Fruit fly (Drosophila melanogaster) whole organism, wandering third instar larva: ENCODE measurements around the gene CG12219.

ENCODE experiments used
- Abd-B ChIP-seq: fragments of >200 bp; optimal IDR thresholded peaks from 2 replicates; lab custom pipeline; 2017; ENCODE audit warnings: missing biosample characterization, missing genetic modification characterization
- CG32264 ChIP-seq: fragments of 200-800 bp; sonication (Bioruptor generic); optimal IDR thresholded peaks from 2 replicates; lab custom pipeline; 2016; ENCODE audit warnings: missing biosample characterization, missing genetic modification characterization
- CG9705 ChIP-seq: fragments of 200-800 bp; sonication (Bioruptor generic); optimal IDR thresholded peaks from 2 replicates; lab custom pipeline; 2018; ENCODE audit warnings: missing biosample characterization, mild to moderate bottlenecking, missing genetic modification characterization
- CrebA ChIP-seq: fragments of 200-800 bp; sonication (Bioruptor generic); optimal IDR thresholded peaks from 2 replicates; lab custom pipeline; 2016; ENCODE audit warnings: missing biosample characterization, mild to moderate bottlenecking, missing genetic modification characterization, borderline replicate concordance
- Dfd ChIP-seq: fragments of >200 bp; optimal IDR thresholded peaks from 2 replicates; lab custom pipeline; 2017; ENCODE audit warnings: missing biosample characterization, missing genetic modification characterization
- Dif ChIP-seq: fragments of 200-275, 200-300 bp; sonication (Bioruptor generic); optimal IDR thresholded peaks from 2 replicates; lab custom pipeline; 2018; ENCODE audit warnings: missing biosample characterization, missing genetic modification characterization; ENCODE audit not compliant: partially characterized antibody
- GATAd ChIP-seq: sonication (Bioruptor generic); optimal IDR thresholded peaks from 2 replicates; lab custom pipeline; 2016; ENCODE audit warnings: missing biosample characterization, missing genetic modification characterization
- HLH106 ChIP-seq: fragments of 200-800 bp; optimal IDR thresholded peaks from 3 replicates; lab custom pipeline; 2019; ENCODE audit warnings: missing biosample characterization, mild to moderate bottlenecking, missing genetic modification characterization, moderate library complexity
- Hnf4 ChIP-seq: fragments of 200-800 bp; sonication (Bioruptor generic); optimal IDR thresholded peaks from 2 replicates; lab custom pipeline; 2016; ENCODE audit warnings: missing biosample characterization, mild to moderate bottlenecking, missing genetic modification characterization
- Hr83 ChIP-seq: fragments of 200-300 bp; sonication (Bioruptor generic); optimal IDR thresholded peaks from 2 replicates; lab custom pipeline; 2016; ENCODE audit warnings: missing biosample characterization, mild to moderate bottlenecking, missing genetic modification characterization, moderate library complexity; ENCODE audit not compliant: poor library complexity, severe bottlenecking
- Jra ChIP-seq: sonication (Bioruptor generic); optimal IDR thresholded peaks from 2 replicates; lab custom pipeline; 2016; ENCODE audit warnings: missing biosample characterization, missing genetic modification characterization
- N ChIP-seq: fragments of >200 bp; optimal IDR thresholded peaks from 2 replicates; lab custom pipeline; 2018; ENCODE audit warnings: missing biosample characterization, missing external identifiers, missing genetic modification characterization
- Rel ChIP-seq, 2 experiments: fragments of 200-800 bp; sonication (Bioruptor generic) in 1 of 2; optimal IDR thresholded peaks; 2 replicates in 1 of 2; 3 replicates in 1 of 2; lab custom pipeline; 2016 to 2019; ENCODE audit warnings: mild to moderate bottlenecking in 2 of 2, missing biosample characterization in 2 of 2, missing genetic modification characterization in 2 of 2, moderate library complexity in 1 of 2
- Vsx2 ChIP-seq: fragments of 200-300, 225-300 bp; sonication (Bioruptor generic); optimal IDR thresholded peaks from 2 replicates; lab custom pipeline; 2018; ENCODE audit warnings: missing biosample characterization, missing genetic modification characterization; ENCODE audit not compliant: partially characterized antibody
- br ChIP-seq: fragments of 200-800 bp; sonication (Bioruptor generic); optimal IDR thresholded peaks from 2 replicates; lab custom pipeline; 2016; ENCODE audit warnings: missing biosample characterization, missing genetic modification characterization
- brk ChIP-seq: fragments of 200-800 bp; sonication (Bioruptor generic); optimal IDR thresholded peaks from 2 replicates; lab custom pipeline; 2016; ENCODE audit warnings: missing biosample characterization, mild to moderate bottlenecking, missing genetic modification characterization
- dl ChIP-seq, 2 experiments: fragments of 175-275, 200-275 bp in 1 of 2; fragments of 200-275 bp in 1 of 2; sonication (Bioruptor generic); optimal IDR thresholded peaks; lab custom pipeline; 2018; ENCODE audit warnings: mild to moderate bottlenecking in 2 of 2, missing biosample characterization in 2 of 2, missing genetic modification characterization in 2 of 2, moderate library complexity in 2 of 2; ENCODE audit not compliant: partially characterized antibody in 2 of 2, insufficient read depth in 1 of 2
- dmrt93B ChIP-seq: fragments of 200-800 bp; sonication (Bioruptor generic); optimal IDR thresholded peaks from 2 replicates; lab custom pipeline; 2018; ENCODE audit warnings: missing biosample characterization, mild to moderate bottlenecking, missing genetic modification characterization
- dsf ChIP-seq: sonication (Bioruptor generic); optimal IDR thresholded peaks from 2 replicates; lab custom pipeline; 2016; ENCODE audit warnings: missing biosample characterization, missing genetic modification characterization, borderline replicate concordance
- foxo ChIP-seq, 2 experiments: fragments of 200-800 bp; sonication (Bioruptor generic); optimal IDR thresholded peaks; 2 replicates in 1 of 2; 3 replicates in 1 of 2; lab custom pipeline; 2016 to 2017; ENCODE audit warnings: missing biosample characterization in 2 of 2, missing genetic modification characterization in 2 of 2
- fru ChIP-seq: fragments of 200-800 bp; sonication (Bioruptor generic); optimal IDR thresholded peaks from 3 replicates; lab custom pipeline; 2016; ENCODE audit warnings: missing biosample characterization, mild to moderate bottlenecking, missing genetic modification characterization
- jim ChIP-seq: fragments of 175-275, 200-325 bp; sonication (Bioruptor generic); optimal IDR thresholded peaks from 2 replicates; lab custom pipeline; 2016; ENCODE audit warnings: missing biosample characterization, mild to moderate bottlenecking, missing genetic modification characterization
- lola ChIP-seq: fragments of >200 bp; optimal IDR thresholded peaks from 2 replicates; lab custom pipeline; 2017; ENCODE audit warnings: missing biosample characterization, missing genetic modification characterization
- pan ChIP-seq: fragments of >200 bp; optimal IDR thresholded peaks from 2 replicates; lab custom pipeline; 2017
- rgr ChIP-seq: fragments of 200-800 bp; sonication (Bioruptor generic); optimal IDR thresholded peaks from 3 replicates; lab custom pipeline; 2016; ENCODE audit warnings: missing biosample characterization, mild to moderate bottlenecking, missing genetic modification characterization
- sage ChIP-seq: fragments of 200-800 bp; sonication (Bioruptor generic); optimal IDR thresholded peaks from 2 replicates; lab custom pipeline; 2016; ENCODE audit warnings: missing biosample characterization, mild to moderate bottlenecking, missing genetic modification characterization
- sv ChIP-seq: fragments of 200-800 bp; sonication (Bioruptor generic); optimal IDR thresholded peaks from 3 replicates; lab custom pipeline; 2016; ENCODE audit warnings: missing biosample characterization, missing genetic modification characterization
- usp ChIP-seq: fragments of >200 bp; optimal IDR thresholded peaks from 2 replicates; lab custom pipeline; 2017; ENCODE audit warnings: missing biosample characterization, missing genetic modification characterization
- woc ChIP-seq: sonication (Bioruptor generic); optimal IDR thresholded peaks from 2 replicates; lab custom pipeline; 2016; ENCODE audit warnings: missing biosample characterization, mild to moderate bottlenecking, missing genetic modification characterization

Gene CG12219

DNA sequence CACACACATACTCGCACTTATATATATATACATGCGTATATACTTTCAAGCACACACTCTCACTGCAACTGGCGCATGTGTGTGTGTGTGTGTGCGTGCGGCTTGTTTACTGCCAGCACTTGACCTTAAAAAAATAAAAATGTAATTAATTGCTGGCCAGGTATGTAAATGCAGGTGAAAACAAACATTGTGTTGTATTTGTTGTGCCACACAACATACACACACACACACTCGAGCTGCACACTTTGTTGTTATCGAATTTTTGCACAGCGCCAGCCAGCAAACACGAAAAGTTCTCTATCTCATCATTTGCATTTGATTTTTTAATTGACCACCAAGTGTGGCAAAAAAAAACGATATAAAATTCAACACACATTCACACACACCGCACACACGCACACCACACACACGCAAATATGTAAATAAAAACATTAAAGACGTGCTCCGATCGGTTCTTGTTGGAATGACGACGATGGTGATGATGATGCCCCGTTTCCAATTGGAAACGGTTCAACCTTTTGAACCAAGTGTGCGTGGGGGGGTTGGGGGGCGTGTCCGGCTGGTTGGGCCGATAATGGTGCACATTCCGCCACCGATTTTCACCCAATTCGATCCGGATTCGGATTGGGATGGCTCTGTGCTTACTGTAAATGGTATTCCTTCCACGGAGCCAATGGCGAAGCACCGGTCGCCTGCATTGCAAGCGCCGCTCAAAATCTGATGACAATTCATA is 46.3 kb downstream of the CG12219 start:
- no peak for TF ChIP-seq Abd-B (GFP tag; lab: Kevin White, UChicago)
- TF ChIP-seq Dfd (GFP tag; lab: Kevin White, UChicago) = no peak
- TF ChIP-seq Vsx2 (GFP tag; lab: Kevin White, UChicago) = no peak
- TF ChIP-seq br (GFP tag; lab: Kevin White, UChicago) = no peak
- no peak for TF ChIP-seq Dif (GFP tag; lab: Kevin White, UChicago)
- no peak for TF ChIP-seq foxo (GFP tag; optimal IDR thresholded peaks at IDR 0.05; lab: Kevin White, UChicago)
- no peak for TF ChIP-seq HLH106 (tag; lab: Kevin White, UChicago)
- TF ChIP-seq sv (GFP tag; lab: Kevin White, UChicago) = no peak
- TF ChIP-seq N = no peak
- TF ChIP-seq Jra (GFP tag; lab: Kevin White, UChicago) = no peak
- no peak for TF ChIP-seq CG32264 (GFP tag; lab: Kevin White, UChicago)
- TF ChIP-seq brk (GFP tag; lab: Kevin White, UChicago) = no peak
- no peak for TF ChIP-seq woc
- no peak for TF ChIP-seq rgr (GFP tag; lab: Kevin White, UChicago)
- TF ChIP-seq GATAd (GFP tag; lab: Kevin White, UChicago) = no peak
- no peak for TF ChIP-seq jim (GFP tag; lab: Kevin White, UChicago)
- no peak for TF ChIP-seq fru (GFP tag; lab: Kevin White, UChicago)
- TF ChIP-seq dl (GFP tag; optimal IDR thresholded peaks at IDR 0.05; lab: Kevin White, UChicago; ENCODE audit: insufficient read depth in 1 of 2, partially characterized antibody in 2 of 2) = no peak
- no peak for TF ChIP-seq CrebA (GFP tag; lab: Kevin White, UChicago)
- no peak for TF ChIP-seq Hnf4 (GFP tag; lab: Kevin White, UChicago)
- TF ChIP-seq, all 38 proteins: peak for 0

dm6 chrX:6253701-6254100 is 47.4 kb downstream of the CG12219 start:
- TF ChIP-seq dl (GFP tag; optimal IDR thresholded peaks at IDR 0.05; lab: Kevin White, UChicago; ENCODE audit: insufficient read depth in 1 of 2, partially characterized antibody in 2 of 2) (no peak), CG32264 (GFP tag; lab: Kevin White, UChicago) (no peak), br (GFP tag; lab: Kevin White, UChicago) (no peak)

dm6 chrX:6252897-6253540 is 48.1 kb downstream of the CG12219 start:
- no peak for TF ChIP-seq dsf (GFP tag; lab: Kevin White, UChicago)
- TF ChIP-seq sage (GFP tag; lab: Kevin White, UChicago) = no peak
- no peak for TF ChIP-seq dmrt93B (GFP tag; lab: Kevin White, UChicago)
- no peak for TF ChIP-seq Abd-B (GFP tag; lab: Kevin White, UChicago)
- TF ChIP-seq pan (lab: Kevin White, UChicago) = no peak
- no peak for TF ChIP-seq HLH106 (tag; lab: Kevin White, UChicago)
- TF ChIP-seq lola (GFP tag; lab: Kevin White, UChicago) = no peak
- no peak for TF ChIP-seq Rel (GFP tag; optimal IDR thresholded peaks at IDR 0.05; lab: Kevin White, UChicago)
- TF ChIP-seq Rel (tag; optimal IDR thresholded peaks at IDR 0.05; lab: Kevin White, UChicago) = no peak
- TF ChIP-seq woc = no peak
- no peak for TF ChIP-seq Hr83 (GFP tag; lab: Kevin White, UChicago)
- TF ChIP-seq GATAd (GFP tag; lab: Kevin White, UChicago) = no peak
- no peak for TF ChIP-seq sv (GFP tag; lab: Kevin White, UChicago)
- no peak for TF ChIP-seq dl (GFP tag; optimal IDR thresholded peaks at IDR 0.05; lab: Kevin White, UChicago; ENCODE audit: insufficient read depth in 1 of 2, partially characterized antibody in 2 of 2)
- no peak for TF ChIP-seq fru (GFP tag; lab: Kevin White, UChicago)
- no peak for TF ChIP-seq CG9705
- no peak for TF ChIP-seq br (GFP tag; lab: Kevin White, UChicago)
- TF ChIP-seq CrebA (GFP tag; lab: Kevin White, UChicago) = no peak
- no peak for TF ChIP-seq usp (GFP tag; lab: Kevin White, UChicago)
